Fruit fly (Drosophila melanogaster): Measurements from ENCODE around the gene galla-2.

dm6 chr3L:10843685-10844084 is 39.0 kb upstream of the galla-2 start:
- TF ChIP-seq CG8478 (optimal IDR thresholded peaks at IDR 0.05) (no peak), CTCF (optimal IDR thresholded peaks at IDR 0.05) (no peak)

All from S2 (cell line).